Worm (Caenorhabditis elegans) whole organism, young adult: ENCODE data around the gene C33A12.19.

Experiments used
- B0019.2 ChIP-seq: fragments of 200-800 bp; sonication (Bioruptor generic); conservative IDR thresholded peaks from 2 replicates; pipeline ENCODE4 v1.3.6; 2022; ENCODE audit warnings: missing genetic modification reagents, missing genetic modification characterization, missing compliant biosample characterization
- B0035.1 ChIP-seq: sonication (generic microtip); optimal IDR thresholded peaks from 2 replicates; lab custom pipeline; 2016; ENCODE audit warnings: missing genetic modification characterization, mild to moderate bottlenecking, missing compliant biosample characterization, missing genotype, missing genetic modification reagents
- F23B12.7 ChIP-seq: sonication (generic microtip); optimal IDR thresholded peaks from 2 replicates; lab custom pipeline; 2017; ENCODE audit warnings: missing genetic modification characterization, mild to moderate bottlenecking, missing compliant biosample characterization, antibody characterized with exemption, moderate library complexity; ENCODE audit not compliant: insufficient read depth
- F55B11.4 ChIP-seq: sonication (generic microtip); optimal IDR thresholded peaks from 2 replicates; lab custom pipeline; 2016; ENCODE audit warnings: missing compliant biosample characterization, missing genetic modification characterization, borderline replicate concordance; ENCODE audit not compliant: insufficient read depth
- F57A8.1 ChIP-seq: fragments of 200-800 bp; sonication (Bioruptor generic); optimal IDR thresholded peaks from 2 replicates; lab custom pipeline; 2018; ENCODE audit warnings: mild to moderate bottlenecking, missing genetic modification characterization, moderate library complexity, missing compliant biosample characterization
- F57C9.4 ChIP-seq: sonication (generic microtip); optimal IDR thresholded peaks from 2 replicates; lab custom pipeline; 2017; ENCODE audit warnings: mild to moderate bottlenecking, missing genetic modification characterization, missing compliant biosample characterization
- T07F8.4 ChIP-seq: sonication (generic microtip); optimal IDR thresholded peaks from 2 replicates; lab custom pipeline; 2016; ENCODE audit warnings: mild to moderate bottlenecking, missing genetic modification characterization, moderate library complexity, missing compliant biosample characterization
- Y53G8AR.9 ChIP-seq: fragments of 200-800 bp; sonication (Bioruptor generic); conservative IDR thresholded peaks from 2 replicates; pipeline ENCODE4 v1.3.6; 2022; ENCODE audit warnings: missing genetic modification reagents, missing genetic modification characterization, missing compliant biosample characterization
- Y95B8A.8 ChIP-seq: fragments of 200-800 bp; sonication (Bioruptor generic); IDR thresholded peaks from 2 replicates; pipeline ENCODE4 v1.3.6; 2022; ENCODE audit warnings: missing genetic modification reagents, missing genetic modification characterization, missing compliant biosample characterization
- aptf-2 ChIP-seq: fragments of 200-800 bp; sonication (Bioruptor generic); conservative IDR thresholded peaks from 2 replicates; pipeline ENCODE4 v1.3.6; 2022; ENCODE audit warnings: missing genetic modification reagents, missing genetic modification characterization, missing compliant biosample characterization
- aptf-3 ChIP-seq: fragments of 200-800 bp; sonication (Bioruptor generic); IDR thresholded peaks from 2 replicates; pipeline ENCODE4 v1.3.6; 2022; ENCODE audit warnings: missing genetic modification characterization, missing compliant biosample characterization
- attf-5 ChIP-seq: fragments of 200-800 bp; sonication (Bioruptor generic); optimal IDR thresholded peaks from 2 replicates; lab custom pipeline; 2018; ENCODE audit warnings: mild to moderate bottlenecking, missing genetic modification characterization, missing compliant biosample characterization
- ccch-3 ChIP-seq: fragments of 200-800 bp; sonication (Bioruptor generic); optimal IDR thresholded peaks from 2 replicates; lab custom pipeline; 2018; ENCODE audit warnings: mild to moderate bottlenecking, missing genetic modification characterization, missing compliant biosample characterization
- cebp-1 ChIP-seq, 2 experiments: fragments of 200-800 bp in 1 of 2; sonication (Bioruptor generic) in 1 of 2; sonication (generic microtip) in 1 of 2; IDR thresholded peaks in 1 of 2; optimal IDR thresholded peaks in 1 of 2; 2 replicates each; pipeline versions ENCODE4 v1.3.6 to Lab custom; 2017 to 2022; ENCODE audit warnings: missing compliant biosample characterization in 2 of 2, missing genetic modification characterization in 2 of 2, mild to moderate bottlenecking in 1 of 2, missing genetic modification reagents in 1 of 2, moderate library complexity in 1 of 2
- ceh-40 ChIP-seq: fragments of 200-800 bp; sonication (Bioruptor generic); IDR thresholded peaks from 2 replicates; pipeline ENCODE4 v1.3.6; 2022; ENCODE audit warnings: missing genetic modification characterization, missing compliant biosample characterization
- ceh-58 ChIP-seq: fragments of 200-800 bp; sonication (Bioruptor generic); IDR thresholded peaks from 2 replicates; pipeline ENCODE4 v1.3.6; 2022; ENCODE audit warnings: missing genetic modification characterization, missing compliant biosample characterization
- chd-7 ChIP-seq: sonication (generic microtip); optimal IDR thresholded peaks from 2 replicates; lab custom pipeline; 2016; ENCODE audit warnings: mild to moderate bottlenecking, missing genetic modification characterization, moderate library complexity, missing compliant biosample characterization
- die-1 ChIP-seq: sonication (generic microtip); optimal IDR thresholded peaks from 2 replicates; lab custom pipeline; 2016; ENCODE audit warnings: missing genotype, mild to moderate bottlenecking, missing genetic modification characterization, missing compliant biosample characterization
- dpl-1 ChIP-seq: fragments of 150-350 bp; optimal IDR thresholded peaks from 2 replicates; lab custom pipeline; 2014; ENCODE audit warnings: missing biosample characterization, missing genetic modification reagents, missing genetic modification characterization
- egrh-3 ChIP-seq: fragments of 200-800 bp; sonication (Bioruptor generic); IDR thresholded peaks from 2 replicates; pipeline ENCODE4 v1.3.6; 2022; ENCODE audit warnings: missing genetic modification reagents, missing genetic modification characterization, missing compliant biosample characterization
- ekl-4 ChIP-seq: fragments of 200-800 bp; sonication (Bioruptor generic); IDR thresholded peaks from 2 replicates; pipeline ENCODE4 v1.3.6; 2022; ENCODE audit warnings: missing genetic modification reagents, missing genetic modification characterization, missing compliant biosample characterization
- gei-17 ChIP-seq: fragments of 200-800 bp; sonication (Bioruptor generic); optimal IDR thresholded peaks from 2 replicates; lab custom pipeline; 2018; ENCODE audit warnings: mild to moderate bottlenecking, missing genetic modification characterization, missing compliant biosample characterization
- hlh-12 ChIP-seq: sonication (generic microtip); optimal IDR thresholded peaks from 2 replicates; lab custom pipeline; 2016; ENCODE audit warnings: missing genetic modification characterization, missing compliant biosample characterization
- hmg-1.2 ChIP-seq: fragments of 200-800 bp; sonication (Bioruptor generic); IDR thresholded peaks from 2 replicates; pipeline ENCODE4 v1.3.6; 2022; ENCODE audit warnings: missing genetic modification reagents, missing genetic modification characterization, missing compliant biosample characterization
- let-526 ChIP-seq: fragments of 200-800 bp; sonication (Bioruptor generic); IDR thresholded peaks from 2 replicates; pipeline ENCODE4 v1.3.6; 2022; ENCODE audit warnings: missing genetic modification reagents, missing genetic modification characterization, missing compliant biosample characterization
- lin-26 ChIP-seq: fragments of 200-800 bp; sonication (Bioruptor generic); IDR thresholded peaks from 2 replicates; pipeline ENCODE4 v1.3.6; 2022; ENCODE audit warnings: missing genetic modification reagents, missing genetic modification characterization, missing compliant biosample characterization
- lir-1 ChIP-seq: fragments of 200-800 bp; sonication (Bioruptor generic); conservative IDR thresholded peaks from 2 replicates; pipeline ENCODE4 v1.3.6; 2022; ENCODE audit warnings: missing genetic modification reagents, missing genetic modification characterization, missing compliant biosample characterization
- lsl-1 ChIP-seq: fragments of 200-800 bp; sonication (Bioruptor generic); optimal IDR thresholded peaks from 2 replicates; lab custom pipeline; 2018; ENCODE audit warnings: mild to moderate bottlenecking, missing genetic modification characterization, moderate library complexity, missing compliant biosample characterization
- madf-10 ChIP-seq: sonication (generic microtip); optimal IDR thresholded peaks from 2 replicates; lab custom pipeline; 2016; ENCODE audit warnings: mild to moderate bottlenecking, missing genetic modification characterization, missing compliant biosample characterization
- madf-6 ChIP-seq: fragments of 200-800 bp; sonication (Bioruptor generic); IDR thresholded peaks from 2 replicates; pipeline ENCODE4 v1.3.6; 2022; ENCODE audit warnings: missing genetic modification reagents, missing genetic modification characterization, missing compliant biosample characterization
- mcd-1 ChIP-seq: fragments of 200-800 bp; sonication (Bioruptor generic); IDR thresholded peaks from 2 replicates; pipeline ENCODE4 v1.3.6; 2022; ENCODE audit warnings: missing genetic modification reagents, missing genetic modification characterization, missing compliant biosample characterization
- mel-28 ChIP-seq: sonication (generic microtip); optimal IDR thresholded peaks from 2 replicates; lab custom pipeline; 2016; ENCODE audit warnings: borderline replicate concordance, mild to moderate bottlenecking, missing genetic modification characterization, missing compliant biosample characterization
- nfya-1 ChIP-seq: sonication (generic microtip); optimal IDR thresholded peaks from 2 replicates; lab custom pipeline; 2017; ENCODE audit warnings: antibody characterized with exemption, missing compliant biosample characterization, missing genetic modification characterization, borderline replicate concordance; ENCODE audit not compliant: insufficient read depth
- nhr-80 ChIP-seq: sonication (generic microtip); optimal IDR thresholded peaks from 2 replicates; lab custom pipeline; 2016; ENCODE audit warnings: missing genetic modification characterization, missing compliant biosample characterization
- rcor-1 ChIP-seq: fragments of 200-800 bp; sonication (Bioruptor generic); IDR thresholded peaks from 2 replicates; pipeline ENCODE4 v1.3.6; 2022; ENCODE audit warnings: missing genetic modification reagents, missing genetic modification characterization, missing compliant biosample characterization
- sea-2 ChIP-seq: fragments of 200-800 bp; sonication (Bioruptor generic); IDR thresholded peaks from 2 replicates; pipeline ENCODE4 v1.3.6; 2022; ENCODE audit warnings: missing genetic modification characterization, missing compliant biosample characterization
- snpc-3.4 ChIP-seq: sonication (generic microtip); optimal IDR thresholded peaks from 2 replicates; lab custom pipeline; 2017; ENCODE audit warnings: missing genetic modification characterization, mild to moderate bottlenecking, missing compliant biosample characterization, antibody characterized with exemption, moderate library complexity, missing genotype, missing genetic modification reagents
- unc-62 ChIP-seq: fragments of 150-350 bp; optimal IDR thresholded peaks from 2 replicates; lab custom pipeline; 2014; ENCODE audit warnings: missing biosample characterization, missing genetic modification reagents, missing genetic modification characterization
- ztf-26 ChIP-seq: sonication (generic microtip); optimal IDR thresholded peaks from 2 replicates; lab custom pipeline; 2017; ENCODE audit warnings: missing genetic modification characterization, missing compliant biosample characterization
- ztf-6 ChIP-seq: fragments of 200-800 bp; sonication (Bioruptor generic); IDR thresholded peaks from 2 replicates; pipeline ENCODE4 v1.3.6; 2022; ENCODE audit warnings: missing genetic modification reagents, missing genetic modification characterization, missing compliant biosample characterization

C33A12.19 gene

ce11 chrIV:9513360-9513777 is 3.4 kb upstream of the C33A12.19 start (continued):
- TF ChIP-seq cebp-1 (GFP tag; IDR thresholded peaks at IDR 0.05; lab: Robert Waterston, UW), result no peak
- peak; percentile 67 for TF ChIP-seq cebp-1 (tag; optimal IDR thresholded peaks at IDR 0.05; lab: Kevin White, UChicago)
- TF ChIP-seq ekl-4 (GFP tag; lab: Robert Waterston, UW), result no peak
- no peak for TF ChIP-seq sea-2
- TF ChIP-seq mcd-1, result 0 out of 2 replicates have a peak, but pooled peaks have one; percentile 26
- TF ChIP-seq attf-5 (GFP tag; lab: Kevin White, UChicago), result peak; percentile 60

DNA sequence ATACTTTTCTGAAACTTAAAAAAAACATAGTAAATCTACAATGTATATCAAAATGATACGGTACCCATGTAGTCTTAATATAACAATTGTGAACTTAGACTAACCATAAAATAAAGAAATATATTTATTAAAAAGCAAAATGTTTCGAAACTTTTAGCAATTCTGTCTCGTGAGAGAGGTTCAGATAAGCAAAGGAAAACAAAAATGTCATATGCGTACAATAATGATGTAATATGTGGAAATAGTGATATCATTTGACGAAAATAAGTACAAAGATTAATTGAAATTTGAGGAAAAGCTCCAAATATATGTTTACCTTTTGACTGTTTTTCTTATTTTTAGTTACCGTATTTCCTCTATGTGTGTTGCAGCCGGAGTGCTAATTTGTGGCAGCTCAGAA is 2.7 kb upstream of the C33A12.19 start:
- TF ChIP-seq mel-28 (tag; lab: Kevin White, UChicago), result no peak
- no peak for TF ChIP-seq F55B11.4 (tag; lab: Kevin White, UChicago)
- TF ChIP-seq cebp-1 (GFP tag; IDR thresholded peaks at IDR 0.05; lab: Robert Waterston, UW), result peak; percentile 70; the same call in 1 of the 2 replicates
- peak; percentile 81 for TF ChIP-seq cebp-1 (tag; optimal IDR thresholded peaks at IDR 0.05; lab: Kevin White, UChicago)
- no peak for TF ChIP-seq lin-26 (GFP tag; lab: Robert Waterston, UW)
- TF ChIP-seq Y95B8A.8 (GFP tag; lab: Robert Waterston, UW), result no peak
- peak; percentile 76 for TF ChIP-seq unc-62 (GFP tag; lab: Kevin White, UChicago)
- no peak for TF ChIP-seq dpl-1 (GFP tag; lab: Kevin White, UChicago)
- no peak for TF ChIP-seq ztf-6
- no peak for TF ChIP-seq gei-17 (GFP tag; lab: Kevin White, UChicago)
- TF ChIP-seq ceh-40 (GFP tag; lab: Robert Waterston, UW), result no peak

ce11 chrIV:9518608-9519007 is 1.8 kb downstream of the C33A12.19 start, which contains the start of gene nlp-35:
nlp-35 (minus strand) TSS chrIV:9518926.
- TF ChIP-seq chd-7 (tag; lab: Kevin White, UChicago), result no peak
- no peak for TF ChIP-seq B0019.2 (GFP tag; lab: Robert Waterston, UW)
- no peak for TF ChIP-seq let-526
- no peak for TF ChIP-seq T07F8.4 (tag; lab: Kevin White, UChicago)
- no peak for TF ChIP-seq die-1 (tag; lab: Kevin White, UChicago)
- peak; percentile 40 for TF ChIP-seq ztf-26 (tag; lab: Kevin White, UChicago)

DNA sequence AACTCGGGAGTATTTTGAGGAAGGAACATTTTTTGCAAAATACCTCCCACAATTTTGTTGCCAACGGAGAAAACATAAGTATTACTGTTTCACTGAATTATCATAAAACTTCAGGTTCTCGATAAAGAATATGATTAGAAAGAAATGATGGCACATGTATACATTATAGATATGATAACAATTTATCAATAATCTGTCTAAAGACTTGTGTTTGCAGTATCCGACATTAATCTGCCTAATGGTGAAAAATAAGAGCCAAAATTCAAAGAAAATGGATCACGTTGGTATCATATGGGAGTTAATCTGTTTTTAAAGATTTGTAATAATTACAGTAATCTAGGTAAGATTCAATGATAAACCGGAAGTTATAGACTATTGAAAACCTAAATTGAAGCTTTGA is 3.8 kb downstream of the C33A12.19 start:
- TF ChIP-seq snpc-3.4 (tag; lab: Kevin White, UChicago) (no peak), F23B12.7 (tag; lab: Kevin White, UChicago) (no peak), ccch-3 (GFP tag; lab: Kevin White, UChicago) (no peak), B0035.1 (tag; lab: Kevin White, UChicago) (no peak), egrh-3 (GFP tag; lab: Robert Waterston, UW) (no peak), ceh-58 (GFP tag; lab: Robert Waterston, UW) (no peak), nfya-1 (tag; lab: Kevin White, UChicago) (no peak), sea-2 (no peak), chd-7 (tag; lab: Kevin White, UChicago) (no peak), gei-17 (GFP tag; lab: Kevin White, UChicago) (no peak), Y53G8AR.9 (GFP tag; lab: Robert Waterston, UW) (no peak), hlh-12 (tag; lab: Kevin White, UChicago) (no peak), lir-1 (GFP tag; lab: Robert Waterston, UW) (no peak)

- TF ChIP-seq hmg-1.2 (no peak), aptf-2 (GFP tag; lab: Robert Waterston, UW) (no peak), nfya-1 (tag; lab: Kevin White, UChicago) (no peak), aptf-3 (GFP tag; lab: Robert Waterston, UW) (no peak), lin-26 (GFP tag; lab: Robert Waterston, UW) (no peak), egrh-3 (GFP tag; lab: Robert Waterston, UW) (no peak), F57A8.1 (GFP tag; lab: Kevin White, UChicago) (no peak), madf-10 (tag; lab: Kevin White, UChicago) (no peak), madf-6 (GFP tag; lab: Robert Waterston, UW) (no peak), nhr-80 (tag; lab: Kevin White, UChicago) (no peak), cebp-1 (GFP tag; IDR thresholded peaks at IDR 0.05; lab: Robert Waterston, UW) (no peak), cebp-1 (tag; optimal IDR thresholded peaks at IDR 0.05; lab: Kevin White, UChicago) (no peak), ccch-3 (GFP tag; lab: Kevin White, UChicago) (no peak), lsl-1 (GFP tag; lab: Kevin White, UChicago) (no peak), F57C9.4 (tag; lab: Kevin White, UChicago) (no peak), rcor-1 (GFP tag; lab: Robert Waterston, UW) (no peak)
Measured at ce11 chrIV:9523139-9523538, 6.3 kb downstream of the C33A12.19 start.
